Worm (Caenorhabditis elegans): ENCODE results near the gene vha-11.

DNA sequence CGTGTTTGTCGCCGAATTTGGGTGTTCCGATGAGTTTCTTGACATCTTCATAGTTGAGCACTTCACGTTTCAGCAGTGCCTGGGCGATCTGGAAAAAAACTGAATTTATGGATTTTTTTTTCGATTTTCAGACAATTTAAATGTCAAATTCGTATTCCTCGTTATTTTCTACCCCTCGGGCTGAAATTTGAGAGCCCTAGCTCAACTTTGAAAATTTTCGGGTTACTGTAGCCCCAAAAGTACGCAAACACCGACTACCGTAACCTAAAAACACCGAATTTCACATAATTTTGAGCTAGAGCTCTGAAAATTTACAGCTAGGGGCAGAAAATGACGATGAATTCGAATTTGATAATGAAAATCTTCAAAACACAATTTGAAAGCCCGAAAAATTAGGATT is 19.6 kb upstream of the vha-11 start:
- no peak for TF ChIP-seq ets-7 (tag; optimal IDR thresholded peaks at IDR 0.05)
- no peak for TF ChIP-seq ama-1 (optimal IDR thresholded peaks at IDR 0.05)
